Fruit fly (Drosophila melanogaster) whole organism, embryonic: ENCODE results near the gene CG10214.

Experiments
- Aef1 ChIP-seq: fragments of 200-800 bp; sonication (Bioruptor generic); IDR thresholded peaks from 3 replicates; pipeline ENCODE4 v1.3.6; 2022; ENCODE audit warnings: missing biosample characterization, missing genetic modification characterization
- Atf3 ChIP-seq: fragments of 200-800 bp; sonication (Bioruptor generic); optimal IDR thresholded peaks from 3 replicates; lab custom pipeline; 2016; ENCODE audit warnings: missing biosample characterization, missing genetic modification characterization
- CG10274 ChIP-seq: fragments of 200-800 bp; sonication (Bioruptor generic); optimal IDR thresholded peaks from 3 replicates; lab custom pipeline; 2017; ENCODE audit warnings: missing biosample characterization, mild to moderate bottlenecking, missing genetic modification characterization
- CG10959 ChIP-seq: fragments of 200-800 bp; sonication (Bioruptor generic); IDR thresholded peaks from 2 replicates; pipeline ENCODE4 v1.3.6; 2022; ENCODE audit warnings: missing biosample characterization, missing genetic modification characterization
- CG11696 ChIP-seq: fragments of 200-800 bp; sonication (Bioruptor generic); IDR thresholded peaks from 2 replicates; pipeline ENCODE4 v1.3.6; 2022; ENCODE audit warnings: missing biosample characterization, missing genetic modification characterization
- CG15479 ChIP-seq: fragments of 200-800 bp; sonication (Bioruptor generic); optimal IDR thresholded peaks from 3 replicates; lab custom pipeline; 2019; ENCODE audit warnings: missing biosample characterization, mild to moderate bottlenecking, missing genetic modification characterization, moderate library complexity
- CG16863 ChIP-seq: fragments of 200-800 bp; sonication (Bioruptor generic); optimal IDR thresholded peaks from 3 replicates; lab custom pipeline; 2016; ENCODE audit warnings: missing biosample characterization, missing genetic modification characterization
- CG18599 ChIP-seq: fragments of 200-800 bp; sonication (Bioruptor generic); optimal IDR thresholded peaks from 3 replicates; lab custom pipeline; 2017; ENCODE audit warnings: missing biosample characterization, missing genetic modification characterization, mild to moderate bottlenecking, moderate library complexity, missing genetic modification reagents
- CG18619 ChIP-seq: fragments of 200-800 bp; sonication (Bioruptor generic); optimal IDR thresholded peaks from 3 replicates; lab custom pipeline; 2017; ENCODE audit warnings: missing biosample characterization, mild to moderate bottlenecking, missing genetic modification characterization
- CG2712 ChIP-seq: fragments of 200-800 bp; optimal IDR thresholded peaks from 3 replicates; lab custom pipeline; 2019; ENCODE audit warnings: missing biosample characterization, mild to moderate bottlenecking, missing genetic modification characterization, moderate library complexity
- CG32767 ChIP-seq: fragments of 200-800 bp; sonication (Bioruptor generic); IDR thresholded peaks from 2 replicates; pipeline ENCODE4 v1.3.6; 2022; ENCODE audit warnings: missing biosample characterization, missing genetic modification characterization
- CG3407 ChIP-seq: fragments of 200-800 bp; sonication (Bioruptor generic); optimal IDR thresholded peaks from 2 replicates; lab custom pipeline; 2018; ENCODE audit warnings: missing biosample characterization, mild to moderate bottlenecking, missing genetic modification characterization
- CG4730 ChIP-seq: fragments of 200-800 bp; sonication (Bioruptor generic); IDR thresholded peaks from 2 replicates; pipeline ENCODE4 v1.3.6; 2022; ENCODE audit warnings: missing biosample characterization, missing genetic modification characterization
- CG6254 ChIP-seq: fragments of 200-800 bp; sonication (Bioruptor generic); optimal IDR thresholded peaks from 3 replicates; lab custom pipeline; 2017; ENCODE audit warnings: mild to moderate bottlenecking, missing biosample characterization, missing genetic modification reagents, missing genetic modification characterization
- Camta ChIP-seq: fragments of 200-800 bp; sonication (Bioruptor generic); optimal IDR thresholded peaks from 2 replicates; lab custom pipeline; 2016; ENCODE audit warnings: missing biosample characterization, missing genetic modification characterization
- Dbx ChIP-seq: fragments of 200-800 bp; sonication (Bioruptor generic); IDR thresholded peaks from 3 replicates; pipeline ENCODE4 v1.3.6; 2022; ENCODE audit warnings: missing biosample characterization, missing genetic modification characterization
- Doc2 ChIP-seq: fragments of 200-800 bp; sonication (Bioruptor generic); IDR thresholded peaks from 2 replicates; pipeline ENCODE4 v1.3.6; 2022; ENCODE audit warnings: missing biosample characterization, missing genetic modification characterization
- Dref ChIP-seq: fragments of 200-800 bp; sonication (Bioruptor generic); IDR thresholded peaks from 2 replicates; pipeline ENCODE4 v1.3.6; 2022; ENCODE audit warnings: missing biosample characterization, missing genetic modification characterization
- Gug ChIP-seq: fragments of 200-800 bp; sonication (Bioruptor generic); IDR thresholded peaks from 4 replicates; pipeline ENCODE4 v1.3.6; 2022; ENCODE audit warnings: missing biosample characterization, missing genetic modification characterization
- HmgD ChIP-seq: fragments of 200-800 bp; sonication (Bioruptor generic); optimal IDR thresholded peaks from 3 replicates; lab custom pipeline; 2016; ENCODE audit warnings: missing biosample characterization, missing genetic modification characterization
- Jarid2 ChIP-seq: fragments of 200-800 bp; sonication (Bioruptor generic); optimal IDR thresholded peaks from 3 replicates; lab custom pipeline; 2017; ENCODE audit warnings: mild to moderate bottlenecking, missing biosample characterization, missing genetic modification reagents, missing genetic modification characterization
- Opbp ChIP-seq: fragments of 200-800 bp; sonication (Bioruptor generic); IDR thresholded peaks from 3 replicates; pipeline ENCODE4 v1.3.6; 2022; ENCODE audit warnings: missing biosample characterization, missing genetic modification characterization; ENCODE audit not compliant: partially characterized antibody
- Scr ChIP-seq: fragments of 200-800 bp; sonication (Bioruptor generic); IDR thresholded peaks from 2 replicates; pipeline ENCODE4 v1.3.6; 2022; ENCODE audit warnings: missing biosample characterization, missing genetic modification characterization; ENCODE audit not compliant: partially characterized antibody
- Spps ChIP-seq: fragments of 200-800 bp; sonication (Bioruptor generic); optimal IDR thresholded peaks from 2 replicates; lab custom pipeline; 2018; ENCODE audit warnings: missing biosample characterization, mild to moderate bottlenecking, missing genetic modification characterization
- TFAM ChIP-seq: fragments of 200-800 bp; sonication (Bioruptor generic); optimal IDR thresholded peaks from 2 replicates; lab custom pipeline; 2017; ENCODE audit warnings: missing biosample characterization, missing genetic modification characterization, inconsistent platforms
- Taf1 ChIP-seq: fragments of 200-800 bp; sonication (Bioruptor generic); IDR thresholded peaks from 2 replicates; pipeline ENCODE4 v1.3.6; 2022; ENCODE audit warnings: missing biosample characterization, missing genetic modification characterization
- YL-1 ChIP-seq: fragments of 200-800 bp; sonication (Bioruptor generic); optimal IDR thresholded peaks from 3 replicates; lab custom pipeline; 2017; ENCODE audit warnings: missing biosample characterization, mild to moderate bottlenecking, missing genetic modification characterization
- ac ChIP-seq: fragments of 200-800 bp; sonication (Bioruptor generic); optimal IDR thresholded peaks from 3 replicates; lab custom pipeline; 2017; ENCODE audit warnings: missing biosample characterization, mild to moderate bottlenecking, missing genetic modification characterization
- al ChIP-seq: fragments of 200-800 bp; sonication (Bioruptor generic); IDR thresholded peaks from 2 replicates; pipeline ENCODE4 v1.3.6; 2022; ENCODE audit warnings: missing biosample characterization, missing genetic modification characterization
- ap ChIP-seq: fragments of 200-800 bp; sonication (Bioruptor generic); IDR thresholded peaks from 2 replicates; pipeline ENCODE4 v1.3.6; 2022; ENCODE audit warnings: missing biosample characterization, missing genetic modification characterization
- az2 ChIP-seq: fragments of 200-800 bp; sonication (Bioruptor generic); optimal IDR thresholded peaks from 3 replicates; lab custom pipeline; 2016; ENCODE audit warnings: missing biosample characterization, missing genetic modification characterization
- bigmax ChIP-seq: fragments of 200-800 bp; sonication (Bioruptor generic); optimal IDR thresholded peaks from 2 replicates; lab custom pipeline; 2018; ENCODE audit warnings: missing biosample characterization, mild to moderate bottlenecking, missing genetic modification characterization
- cwo ChIP-seq: fragments of 200-800 bp; sonication (Bioruptor generic); optimal IDR thresholded peaks from 3 replicates; lab custom pipeline; 2017; ENCODE audit warnings: missing biosample characterization, missing genetic modification characterization, mild to moderate bottlenecking, moderate library complexity, missing genetic modification reagents
- dmrt11E ChIP-seq: fragments of 200-800 bp; sonication (Bioruptor generic); optimal IDR thresholded peaks from 3 replicates; lab custom pipeline; 2018; ENCODE audit warnings: missing biosample characterization, mild to moderate bottlenecking, missing genetic modification characterization, moderate library complexity
- emc ChIP-seq: fragments of 200-800 bp; sonication (Bioruptor generic); optimal IDR thresholded peaks from 2 replicates; lab custom pipeline; 2016; ENCODE audit warnings: missing biosample characterization, missing genetic modification characterization
- fd102C ChIP-seq: fragments of 200-800 bp; sonication (Bioruptor generic); optimal IDR thresholded peaks from 2 replicates; lab custom pipeline; 2018; ENCODE audit warnings: missing biosample characterization, mild to moderate bottlenecking, missing genetic modification characterization, moderate library complexity
- fd3F ChIP-seq: fragments of 200-800 bp; sonication (Bioruptor generic); optimal IDR thresholded peaks from 2 replicates; lab custom pipeline; 2018; ENCODE audit warnings: missing biosample characterization, mild to moderate bottlenecking, missing genetic modification characterization, moderate library complexity
- hb ChIP-seq: fragments of 200-800 bp; sonication (Bioruptor generic); IDR thresholded peaks from 3 replicates; pipeline ENCODE4 v1.3.6; 2022; ENCODE audit warnings: missing biosample characterization, missing genetic modification characterization; ENCODE audit not compliant: partially characterized antibody
- mld ChIP-seq: fragments of 200-800 bp; sonication (Bioruptor generic); IDR thresholded peaks from 3 replicates; pipeline ENCODE4 v1.3.6; 2022; ENCODE audit warnings: missing biosample characterization, missing genetic modification characterization; ENCODE audit not compliant: partially characterized antibody
- nau ChIP-seq: fragments of 200-800 bp; sonication (Bioruptor generic); optimal IDR thresholded peaks from 3 replicates; lab custom pipeline; 2017; ENCODE audit warnings: missing biosample characterization, mild to moderate bottlenecking, missing genetic modification characterization, missing genetic modification reagents
- org-1 ChIP-seq: fragments of 200-800 bp; sonication (Bioruptor generic); optimal IDR thresholded peaks from 2 replicates; lab custom pipeline; 2017; ENCODE audit warnings: missing biosample characterization, missing genetic modification characterization
- pan ChIP-seq, 4 experiments: fragments of >200 bp in 3 of 4; fragments of 200-800 bp in 1 of 4; sonication (Bioruptor generic) in 1 of 4; optimal IDR thresholded peaks in 3 of 4; IDR thresholded peaks in 1 of 4; 2 replicates each; pipeline versions ENCODE4 v1.3.6 to Lab custom; 2017 to 2022; ENCODE audit warnings: missing biosample characterization in 2 of 4, missing genetic modification characterization in 2 of 4, mixed read lengths in 1 of 4
- pfk ChIP-seq: fragments of 200-800 bp; sonication (Bioruptor generic); optimal IDR thresholded peaks from 2 replicates; lab custom pipeline; 2018; ENCODE audit warnings: missing biosample characterization, mild to moderate bottlenecking, missing genetic modification characterization, moderate library complexity
- seq ChIP-seq: fragments of 200-800 bp; sonication (Bioruptor generic); IDR thresholded peaks from 2 replicates; pipeline ENCODE4 v1.3.6; 2022; ENCODE audit warnings: missing biosample characterization, missing genetic modification characterization
- sim ChIP-seq: fragments of 200-800 bp; sonication (Bioruptor generic); IDR thresholded peaks from 2 replicates; pipeline ENCODE4 v1.3.6; 2022; ENCODE audit warnings: missing biosample characterization, missing genetic modification characterization
- tin ChIP-seq: fragments of 200-800 bp; sonication (Bioruptor generic); optimal IDR thresholded peaks from 3 replicates; lab custom pipeline; 2016; ENCODE audit warnings: missing biosample characterization, missing genetic modification characterization
- tna ChIP-seq: fragments of 200-800 bp; sonication (Bioruptor generic); IDR thresholded peaks from 2 replicates; pipeline ENCODE4 v1.3.6; 2022; ENCODE audit warnings: missing biosample characterization, missing genetic modification characterization; ENCODE audit not compliant: partially characterized antibody
- zen2 ChIP-seq: fragments of 200-800 bp; sonication (Bioruptor generic); IDR thresholded peaks from 3 replicates; pipeline ENCODE4 v1.3.6; 2022; ENCODE audit warnings: missing biosample characterization, missing genetic modification characterization; ENCODE audit not compliant: partially characterized antibody
- zfh1 ChIP-seq: fragments of 200-800 bp; sonication (Bioruptor generic); IDR thresholded peaks from 3 replicates; pipeline ENCODE4 v1.3.6; 2022; ENCODE audit warnings: missing biosample characterization, missing genetic modification characterization

Gene CG10214

DNA sequence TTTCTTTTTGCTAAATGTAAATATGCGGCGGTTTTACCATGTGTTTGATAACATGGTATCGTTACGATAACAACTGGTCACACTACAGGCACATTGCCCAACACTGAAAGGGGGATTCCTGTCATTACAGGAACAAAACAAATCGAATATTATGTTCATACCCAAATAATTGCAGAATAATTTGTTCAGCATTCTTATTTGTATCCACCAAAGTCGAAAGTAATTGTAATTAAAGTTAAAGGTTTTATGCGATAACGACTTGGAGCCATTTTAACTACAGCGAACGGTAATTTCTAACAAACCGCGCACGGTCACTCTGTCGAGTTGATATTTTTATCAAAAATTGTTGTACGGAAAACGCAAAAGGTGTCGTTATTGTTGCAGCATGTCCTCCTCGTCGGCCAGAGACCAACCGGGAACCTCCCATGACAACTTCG lies at the start of gene CG10214, which contains the start of gene CG10375:
Gene CG10214, minus strand, starts transcription at position 72 of the 437 bp plus-strand sequence.
Gene CG10375, plus strand, starts transcription at position 296 of the 437 bp plus-strand sequence.
- TF ChIP-seq pfk (GFP tag; lab: Kevin White, UChicago) = no peak
- TF ChIP-seq Dbx (GFP tag; lab: Robert Waterston, UW) = peak; percentile 73; the same call in 2 of the 3 replicates
- peak; percentile 78 for TF ChIP-seq CG2712
- TF ChIP-seq Dref (GFP tag; lab: Robert Waterston, UW) = peak; percentile 49
- no peak for TF ChIP-seq pan (optimal IDR thresholded peaks at IDR 0.05; lab: Kevin White, UChicago)
- peak in 1 of 2 experiments; percentile 74 for TF ChIP-seq pan (GFP tag; optimal IDR thresholded peaks at IDR 0.05 in 1 of 2, IDR thresholded peaks at IDR 0.05 in 1 of 2)
- no peak for TF ChIP-seq zen2 (GFP tag; lab: Robert Waterston, UW)
- TF ChIP-seq TFAM (GFP tag; lab: Kevin White, UChicago) = no peak
- TF ChIP-seq Jarid2 (GFP tag; lab: Kevin White, UChicago) = no peak
- peak; percentile 78 for TF ChIP-seq Camta (GFP tag; lab: Kevin White, UChicago)
- peak; percentile 30; the same call in 1 of the 4 replicates for TF ChIP-seq Gug
- peak; percentile 53 for TF ChIP-seq CG18619 (GFP tag; lab: Kevin White, UChicago)
- peak; percentile 7; the same call in 1 of the 3 replicates for TF ChIP-seq Opbp (GFP tag; lab: Robert Waterston, UW)
- peak; percentile 52 for TF ChIP-seq Scr
- no peak for TF ChIP-seq sim (GFP tag; lab: Robert Waterston, UW)
- TF ChIP-seq az2 (GFP tag; lab: Kevin White, UChicago) = peak; percentile 70
- TF ChIP-seq HmgD (GFP tag; lab: Kevin White, UChicago) = peak; percentile 86
- no peak for TF ChIP-seq CG4730 (GFP tag; lab: Robert Waterston, UW)
- no peak for TF ChIP-seq org-1
- peak; percentile 76 for TF ChIP-seq CG16863 (GFP tag; lab: Kevin White, UChicago)
- peak; percentile 44 for TF ChIP-seq Spps (tag; lab: Kevin White, UChicago)
- peak; percentile 42 for TF ChIP-seq fd3F
- peak; percentile 64 for TF ChIP-seq dmrt11E (tag; lab: Kevin White, UChicago)
- TF ChIP-seq CG32767 (GFP tag; lab: Robert Waterston, UW) = peak; percentile 32; the same call in 1 of the 2 replicates
- peak; percentile 50 for TF ChIP-seq al
- TF ChIP-seq Doc2 (GFP tag; lab: Robert Waterston, UW) = no peak
- TF ChIP-seq CG15479 (GFP tag; lab: Kevin White, UChicago) = peak; percentile 8
- peak; percentile 21 for TF ChIP-seq cwo (GFP tag; lab: Kevin White, UChicago)
- TF ChIP-seq mld (GFP tag; lab: Robert Waterston, UW) = 0 out of 3 replicates have a peak, but pooled peaks have one; percentile 37
- TF ChIP-seq bigmax = peak; percentile 37
- peak; percentile 94 for TF ChIP-seq YL-1 (GFP tag; lab: Kevin White, UChicago)
- peak; percentile 37 for TF ChIP-seq emc (GFP tag; lab: Kevin White, UChicago)
- no peak for TF ChIP-seq ac (GFP tag; lab: Kevin White, UChicago)
- TF ChIP-seq tin (GFP tag; lab: Kevin White, UChicago) = peak; percentile 73
- no peak for TF ChIP-seq hb
- peak; percentile 48 for TF ChIP-seq Atf3
- no peak for TF ChIP-seq CG3407
- TF ChIP-seq Taf1 = peak; percentile 47
- no peak for TF ChIP-seq tna (GFP tag; lab: Robert Waterston, UW)
- peak; percentile 78 for TF ChIP-seq CG18599 (GFP tag; lab: Kevin White, UChicago)
- peak; percentile 23; the same call in 1 of the 2 replicates for TF ChIP-seq CG10959
- TF ChIP-seq nau = no peak
- TF ChIP-seq fd102C (GFP tag; lab: Kevin White, UChicago) = peak; percentile 15
- TF ChIP-seq CG6254 (GFP tag; lab: Kevin White, UChicago) = no peak
- no peak for TF ChIP-seq ap (GFP tag; lab: Robert Waterston, UW)
- TF ChIP-seq Aef1 (GFP tag; lab: Robert Waterston, UW) = peak; percentile 26; the same call in 1 of the 3 replicates
- peak; percentile 44; the same call in 1 of the 2 replicates for TF ChIP-seq seq
- no peak for TF ChIP-seq CG11696
- peak; percentile 72; the same call in 2 of the 3 replicates for TF ChIP-seq zfh1 (GFP tag; lab: Robert Waterston, UW)
- no peak for TF ChIP-seq CG10274 (GFP tag; lab: Kevin White, UChicago)
